Worm (Caenorhabditis elegans) whole organism, L1 larva: ENCODE data around the gene npp-1.
"Not testable (repeated sequence)": the region's sequence is repeated elsewhere in the genome, so short reads cannot be mapped to it uniquely, and the experiment has no call there.

ENCODE experiments used
- aha-1 ChIP-seq: fragments of 150-350 bp; optimal IDR thresholded peaks from 2 replicates; lab custom pipeline; 2014; ENCODE audit warnings: missing biosample characterization, missing genetic modification characterization
- dpl-1 ChIP-seq, 3 experiments: fragments of 150-350 bp in 2 of 3; sonication (generic microtip) in 1 of 3; optimal IDR thresholded peaks; 2 replicates each; lab custom pipeline; 2014 to 2017; ENCODE audit warnings: missing biosample characterization in 3 of 3, missing genetic modification characterization in 3 of 3, missing genetic modification reagents in 3 of 3
- fos-1 ChIP-seq: fragments of 150-350 bp; optimal IDR thresholded peaks from 2 replicates; lab custom pipeline; 2014; ENCODE audit warnings: missing biosample characterization, missing genetic modification characterization
- mdl-1 ChIP-seq, 2 experiments: fragments of 150-350 bp; optimal IDR thresholded peaks; 2 replicates each; lab custom pipeline; 2014 to 2017; ENCODE audit warnings: missing biosample characterization in 2 of 2, missing genetic modification characterization in 2 of 2, inconsistent platforms in 1 of 2
- nhr-28 ChIP-seq: fragments of 150-350 bp; optimal IDR thresholded peaks from 2 replicates; lab custom pipeline; 2014; ENCODE audit warnings: missing biosample characterization, missing genetic modification characterization
- pag-3 ChIP-seq: sonication (generic microtip); optimal IDR thresholded peaks from 2 replicates; lab custom pipeline; 2017; ENCODE audit warnings: missing genetic modification characterization, mild to moderate bottlenecking, missing compliant biosample characterization, antibody characterized with exemption, borderline replicate concordance; ENCODE audit not compliant: insufficient read depth
- pqm-1 ChIP-seq: sonication (generic microtip); optimal IDR thresholded peaks from 3 replicates; lab custom pipeline; 2017; ENCODE audit warnings: missing biosample characterization, missing genetic modification characterization
- skn-1 ChIP-seq: fragments of 150-350 bp; optimal IDR thresholded peaks from 2 replicates; lab custom pipeline; 2014; ENCODE audit warnings: missing biosample characterization, missing genetic modification characterization
- snu-23 ChIP-seq: sonication (generic microtip); optimal IDR thresholded peaks from 2 replicates; lab custom pipeline; 2016; ENCODE audit warnings: missing genetic modification characterization, missing compliant biosample characterization

- not testable (repeated sequence) for TF ChIP-seq pqm-1 (tag; lab: Kevin White, UChicago); nhr-28 (tag; lab: Kevin White, UChicago); dpl-1 (GFP tag; optimal IDR thresholded peaks at IDR 0.05; lab: Kevin White, UChicago); snu-23 (GFP tag; lab: Kevin White, UChicago); skn-1 (tag; lab: Kevin White, UChicago); mdl-1 (tag; optimal IDR thresholded peaks at IDR 0.05; lab: Kevin White, UChicago); aha-1 (tag; lab: Kevin White, UChicago); fos-1; pag-3
Observed at ce11 chrIV:9894331-9894730, 36.0 kb downstream of the npp-1 start, which contains the start of gene msp-77.
